Fruit fly (Drosophila melanogaster) whole organism, pupa: Measurements from ENCODE around the gene CG34292.

Experiments used
- CG17806 ChIP-seq: fragments of 200-800 bp; sonication (Bioruptor generic); optimal IDR thresholded peaks from 2 replicates; lab custom pipeline; 2018; ENCODE audit warnings: missing biosample characterization, mild to moderate bottlenecking, missing genetic modification characterization, moderate library complexity
- CG34367 ChIP-seq: fragments of 200-800 bp; sonication (Bioruptor generic); optimal IDR thresholded peaks from 2 replicates; lab custom pipeline; 2018; ENCODE audit warnings: missing biosample characterization, mild to moderate bottlenecking, missing genetic modification characterization

DNA sequence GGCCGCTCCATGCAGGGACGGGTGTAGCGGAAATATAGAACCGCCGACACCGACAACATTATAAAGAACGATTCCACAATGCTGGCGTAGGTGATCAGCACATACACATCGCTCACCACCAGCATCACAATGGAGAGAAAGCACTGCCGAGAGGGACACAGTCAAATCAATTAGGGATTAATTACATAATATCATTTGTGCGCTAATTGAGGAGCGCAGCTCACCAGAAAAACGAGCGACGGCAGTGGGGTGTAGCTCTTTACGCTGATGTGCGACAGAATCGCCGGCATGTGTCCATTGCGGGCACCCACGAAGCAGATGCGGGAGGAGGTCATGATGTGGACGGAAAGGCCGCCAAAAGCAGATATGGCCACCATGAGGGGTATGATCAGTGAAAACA, 47.4 kb downstream of the CG34292 start:
- TF ChIP-seq CG34367 (no peak), CG17806 (tag; lab: Kevin White, UChicago) (no peak)
